Worm (Caenorhabditis elegans): Measurements from ENCODE around the gene nep-10.

ce11 chrII:3416528-3416927, 13.8 kb upstream of the nep-10 start, which contains the start of gene nep-6:
- TF ChIP-seq scrt-1 (GFP tag; IDR thresholded peaks at IDR 0.05), result no peak
- no peak for TF ChIP-seq tbx-37 (GFP tag; conservative IDR thresholded peaks at IDR 0.05)

Measured in whole organism, early embryonic.